Fruit fly (Drosophila melanogaster) Kc167 (cell line): Measurements from ENCODE around the gene Gba1a.

ENCODE experiments used
- h ChIP-seq: fragments of >200 bp; optimal IDR thresholded peaks from 3 replicates; lab custom pipeline; 2018; ENCODE audit warnings: missing external identifiers
- ttk ChIP-seq: sonication (Bioruptor generic); optimal IDR thresholded peaks from 2 replicates; lab custom pipeline; 2017; ENCODE audit warnings: missing external identifiers

dm6 chr3R:23735648-23736047, 35.2 kb downstream of the Gba1a start:
- TF ChIP-seq h (no peak), ttk (lab: Kevin White, UChicago) (no peak)
